Fruit fly (Drosophila melanogaster) whole organism, embryonic: ENCODE measurements around the gene CG2816.

ENCODE experiments used
- Awh ChIP-seq: fragments of 200-800 bp; sonication (Bioruptor generic); IDR thresholded peaks from 2 replicates; pipeline ENCODE4, ENCODE4 v1.3.6; 2022; ENCODE audit warnings: missing biosample characterization, missing genetic modification characterization
- CG10147 ChIP-seq: fragments of 200-800 bp; sonication (Bioruptor generic); optimal IDR thresholded peaks from 2 replicates; lab custom pipeline; 2019; ENCODE audit warnings: missing biosample characterization, mild to moderate bottlenecking, missing genetic modification characterization, moderate library complexity
- CG10565 ChIP-seq: fragments of 200-800 bp; sonication (Bioruptor generic); optimal IDR thresholded peaks from 3 replicates; lab custom pipeline; 2016; ENCODE audit warnings: missing biosample characterization, mild to moderate bottlenecking, missing genetic modification characterization
- CG10959 ChIP-seq: fragments of 200-800 bp; sonication (Bioruptor generic); IDR thresholded peaks from 2 replicates; pipeline ENCODE4 v1.3.6; 2022; ENCODE audit warnings: missing biosample characterization, missing genetic modification characterization
- CG12071 ChIP-seq: fragments of 200-800 bp; sonication (Bioruptor generic); optimal IDR thresholded peaks from 3 replicates; lab custom pipeline; 2018; ENCODE audit warnings: missing biosample characterization, mild to moderate bottlenecking, missing genetic modification characterization
- CG12659 ChIP-seq: fragments of 200-800 bp; sonication (Bioruptor generic); optimal IDR thresholded peaks from 3 replicates; lab custom pipeline; 2017; ENCODE audit warnings: mild to moderate bottlenecking, missing biosample characterization, missing genetic modification reagents, missing genetic modification characterization
- CG15696 ChIP-seq: fragments of 200-800 bp; sonication (Bioruptor generic); optimal IDR thresholded peaks from 2 replicates; lab custom pipeline; 2019; ENCODE audit warnings: missing biosample characterization, mild to moderate bottlenecking, missing genetic modification characterization, moderate library complexity
- CG1647 ChIP-seq: fragments of 200-800 bp; sonication (Bioruptor generic); optimal IDR thresholded peaks from 3 replicates; lab custom pipeline; 2016; ENCODE audit warnings: missing biosample characterization, missing genetic modification characterization
- CG17328 ChIP-seq: fragments of 200-800 bp; sonication (Bioruptor generic); IDR thresholded peaks from 2 replicates; pipeline ENCODE4 v1.3.6; 2022; ENCODE audit warnings: missing biosample characterization, missing genetic modification characterization
- CG17361 ChIP-seq: fragments of 200-800 bp; sonication (Bioruptor generic); IDR thresholded peaks from 3 replicates; pipeline ENCODE4 v1.3.6; 2022; ENCODE audit warnings: missing biosample characterization, missing genetic modification characterization
- CG1832 ChIP-seq: fragments of 200-800 bp; sonication (Bioruptor generic); optimal IDR thresholded peaks from 2 replicates; lab custom pipeline; 2017; ENCODE audit warnings: missing biosample characterization, mild to moderate bottlenecking, missing genetic modification characterization, inconsistent platforms
- CG3407 ChIP-seq: fragments of 200-800 bp; sonication (Bioruptor generic); optimal IDR thresholded peaks from 2 replicates; lab custom pipeline; 2018; ENCODE audit warnings: missing biosample characterization, mild to moderate bottlenecking, missing genetic modification characterization
- CG3726 ChIP-seq: fragments of 200-800 bp; sonication (Bioruptor generic); IDR thresholded peaks from 3 replicates; pipeline ENCODE4, ENCODE4 v1.3.6; 2022; ENCODE audit warnings: missing biosample characterization, missing genetic modification characterization
- CG3995 ChIP-seq: fragments of 200-800 bp; sonication (Bioruptor generic); optimal IDR thresholded peaks from 3 replicates; lab custom pipeline; 2016; ENCODE audit warnings: missing biosample characterization, missing genetic modification characterization
- CG4282 ChIP-seq: fragments of 200-800 bp; sonication (Bioruptor generic); optimal IDR thresholded peaks from 2 replicates; lab custom pipeline; 2016; ENCODE audit warnings: missing biosample characterization, missing genetic modification characterization
- CG4730 ChIP-seq: fragments of 200-800 bp; sonication (Bioruptor generic); IDR thresholded peaks from 2 replicates; pipeline ENCODE4 v1.3.6; 2022; ENCODE audit warnings: missing biosample characterization, missing genetic modification characterization
- CG4854 ChIP-seq: fragments of 200-800 bp; sonication (Bioruptor generic); optimal IDR thresholded peaks from 2 replicates; lab custom pipeline; 2016; ENCODE audit warnings: missing biosample characterization, missing genetic modification characterization, inconsistent platforms
- CG5245 ChIP-seq: fragments of 200-800 bp; sonication (Bioruptor generic); optimal IDR thresholded peaks from 3 replicates; lab custom pipeline; 2016; ENCODE audit warnings: missing biosample characterization, missing genetic modification characterization
- CG5953 ChIP-seq: fragments of 200-800 bp; sonication (Bioruptor generic); IDR thresholded peaks from 2 replicates; pipeline ENCODE4 v1.3.6; 2022; ENCODE audit warnings: missing biosample characterization, missing genetic modification characterization
- CG7987 ChIP-seq: fragments of 200-800 bp; sonication (Bioruptor generic); optimal IDR thresholded peaks from 2 replicates; lab custom pipeline; 2018; ENCODE audit warnings: missing biosample characterization, mild to moderate bottlenecking, missing genetic modification characterization, moderate library complexity
- CG8290 ChIP-seq, 3 experiments: fragments of 200-800 bp; sonication (Bioruptor generic); optimal IDR thresholded peaks; 2 replicates each; lab custom pipeline; 2016 to 2019; ENCODE audit warnings: missing biosample characterization in 3 of 3, missing genetic modification characterization in 3 of 3, mild to moderate bottlenecking in 2 of 3, moderate library complexity in 1 of 3
- CG8924 ChIP-seq: fragments of 200-800 bp; optimal IDR thresholded peaks from 3 replicates; lab custom pipeline; 2019; ENCODE audit warnings: missing biosample characterization, mild to moderate bottlenecking, missing genetic modification characterization, moderate library complexity
- CG8944 ChIP-seq: fragments of 200-800 bp; sonication (Bioruptor generic); optimal IDR thresholded peaks from 3 replicates; lab custom pipeline; 2016; ENCODE audit warnings: missing biosample characterization, missing genetic modification characterization
- CG9437 ChIP-seq: fragments of 200-800 bp; sonication (Bioruptor generic); optimal IDR thresholded peaks from 2 replicates; lab custom pipeline; 2018; ENCODE audit warnings: missing biosample characterization, mild to moderate bottlenecking, missing genetic modification characterization
- CHES-1-like ChIP-seq: fragments of 200-800 bp; sonication (Bioruptor generic); optimal IDR thresholded peaks from 2 replicates; lab custom pipeline; 2016; ENCODE audit warnings: missing biosample characterization, missing genetic modification characterization
- Dll ChIP-seq: fragments of 200-800 bp; sonication (Bioruptor generic); IDR thresholded peaks from 4 replicates; pipeline ENCODE4 v1.3.6; 2022; ENCODE audit warnings: missing biosample characterization, missing genetic modification characterization; ENCODE audit not compliant: partially characterized antibody
- Gug ChIP-seq: fragments of 200-800 bp; sonication (Bioruptor generic); IDR thresholded peaks from 4 replicates; pipeline ENCODE4 v1.3.6; 2022; ENCODE audit warnings: missing biosample characterization, missing genetic modification characterization
- HmgD ChIP-seq: fragments of 200-800 bp; sonication (Bioruptor generic); optimal IDR thresholded peaks from 3 replicates; lab custom pipeline; 2016; ENCODE audit warnings: missing biosample characterization, missing genetic modification characterization
- Hmx ChIP-seq: fragments of 200-800 bp; sonication (Bioruptor generic); optimal IDR thresholded peaks from 2 replicates; lab custom pipeline; 2016; ENCODE audit warnings: missing biosample characterization, missing genetic modification characterization
- Jarid2 ChIP-seq: fragments of 200-800 bp; sonication (Bioruptor generic); optimal IDR thresholded peaks from 3 replicates; lab custom pipeline; 2017; ENCODE audit warnings: mild to moderate bottlenecking, missing biosample characterization, missing genetic modification reagents, missing genetic modification characterization
- NK7.1 ChIP-seq: fragments of 200-800 bp; sonication (Bioruptor generic); optimal IDR thresholded peaks from 3 replicates; lab custom pipeline; 2016; ENCODE audit warnings: missing biosample characterization, missing genetic modification characterization
- Pdp1 ChIP-seq, 2 experiments: fragments of 200-800 bp; sonication (Bioruptor generic); optimal IDR thresholded peaks; 3 replicates each; lab custom pipeline; 2016; ENCODE audit warnings: missing biosample characterization in 2 of 2, missing genetic modification characterization in 2 of 2, mild to moderate bottlenecking in 1 of 2, moderate library complexity in 1 of 2
- TFAM ChIP-seq: fragments of 200-800 bp; sonication (Bioruptor generic); optimal IDR thresholded peaks from 2 replicates; lab custom pipeline; 2017; ENCODE audit warnings: missing biosample characterization, missing genetic modification characterization, inconsistent platforms
- aop ChIP-seq: fragments of 200-800 bp; sonication (Bioruptor generic); IDR thresholded peaks from 2 replicates; pipeline ENCODE4 v1.3.6; 2022; ENCODE audit warnings: missing biosample characterization, missing genetic modification characterization
- ap ChIP-seq: fragments of 200-800 bp; sonication (Bioruptor generic); IDR thresholded peaks from 2 replicates; pipeline ENCODE4 v1.3.6; 2022; ENCODE audit warnings: missing biosample characterization, missing genetic modification characterization
- corto ChIP-seq: fragments of 200-800 bp; sonication (Bioruptor generic); optimal IDR thresholded peaks from 2 replicates; lab custom pipeline; 2016; ENCODE audit warnings: missing biosample characterization, mild to moderate bottlenecking, missing genetic modification characterization, moderate library complexity
- esg ChIP-seq: fragments of 200-800 bp; sonication (Bioruptor generic); conservative IDR thresholded peaks from 2 replicates; pipeline ENCODE4 v1.3.6; 2022; ENCODE audit warnings: missing biosample characterization, missing genetic modification characterization
- gcm2 ChIP-seq: fragments of 200-800 bp; sonication (Bioruptor generic); optimal IDR thresholded peaks from 2 replicates; lab custom pipeline; 2016; ENCODE audit warnings: missing biosample characterization, missing genetic modification characterization
- ind ChIP-seq: fragments of 200-800 bp; sonication (Bioruptor generic); optimal IDR thresholded peaks from 3 replicates; lab custom pipeline; 2016; ENCODE audit warnings: missing biosample characterization, missing genetic modification characterization
- oc ChIP-seq: fragments of 200-800 bp; sonication (Bioruptor generic); optimal IDR thresholded peaks from 2 replicates; lab custom pipeline; 2018; ENCODE audit warnings: missing biosample characterization, mild to moderate bottlenecking, missing genetic modification characterization, moderate library complexity
- odd ChIP-seq: fragments of 200-800 bp; sonication (Bioruptor generic); optimal IDR thresholded peaks from 2 replicates; lab custom pipeline; 2017; ENCODE audit warnings: missing biosample characterization, mild to moderate bottlenecking, missing genetic modification characterization
- pan ChIP-seq, 4 experiments: fragments of >200 bp in 3 of 4; fragments of 200-800 bp in 1 of 4; sonication (Bioruptor generic) in 1 of 4; optimal IDR thresholded peaks in 3 of 4; IDR thresholded peaks in 1 of 4; 2 replicates each; pipeline versions ENCODE4 v1.3.6 to Lab custom; 2017 to 2022; ENCODE audit warnings: missing biosample characterization in 2 of 4, missing genetic modification characterization in 2 of 4, mixed read lengths in 1 of 4
- rib ChIP-seq: fragments of 200-800 bp; sonication (Bioruptor generic); IDR thresholded peaks from 2 replicates; pipeline ENCODE4 v1.3.6; 2022; ENCODE audit warnings: missing biosample characterization, missing genetic modification characterization
- scrt ChIP-seq: fragments of 200-800 bp; sonication (Bioruptor generic); optimal IDR thresholded peaks from 2 replicates; lab custom pipeline; 2018; ENCODE audit warnings: missing biosample characterization, mild to moderate bottlenecking, missing genetic modification characterization, moderate library complexity
- seq ChIP-seq: fragments of 200-800 bp; sonication (Bioruptor generic); IDR thresholded peaks from 2 replicates; pipeline ENCODE4 v1.3.6; 2022; ENCODE audit warnings: missing biosample characterization, missing genetic modification characterization
- tll ChIP-seq, 2 experiments: fragments of 200-800 bp in 1 of 2; fragments of >200 bp in 1 of 2; sonication (Bioruptor generic) in 1 of 2; optimal IDR thresholded peaks; 2 replicates each; lab custom pipeline; 2017 to 2019; ENCODE audit warnings: missing biosample characterization in 2 of 2, missing genetic modification characterization in 2 of 2, mild to moderate bottlenecking in 1 of 2, moderate library complexity in 1 of 2
- unc-4 ChIP-seq: fragments of 200-800 bp; sonication (Bioruptor generic); IDR thresholded peaks from 2 replicates; pipeline ENCODE4 v1.3.6; 2022; ENCODE audit warnings: missing biosample characterization, missing genetic modification characterization; ENCODE audit not compliant: partially characterized antibody

CG2816 gene

dm6 chr2L:3657349-3658142 is 45.9 kb upstream of the CG2816 start (continued):
- TF ChIP-seq odd (GFP tag; lab: Kevin White, UChicago) (no peak), CG7987 (GFP tag; lab: Kevin White, UChicago) (peak; percentile 75), gcm2 (GFP tag; lab: Kevin White, UChicago) (peak; percentile 18), CG12071 (no peak), ind (GFP tag; lab: Kevin White, UChicago) (peak; percentile 61), CG12659 (peak; percentile 32), CG4282 (no peak), CG10565 (no peak), Dll (GFP tag; lab: Robert Waterston, UW) (no peak), Hmx (GFP tag; lab: Kevin White, UChicago) (peak; percentile 3), Jarid2 (GFP tag; lab: Kevin White, UChicago) (no peak), CG17361 (GFP tag; lab: Robert Waterston, UW) (0 out of 3 replicates have a peak, but pooled peaks have one; percentile 47), NK7.1 (GFP tag; lab: Kevin White, UChicago) (no peak), tll (GFP tag; optimal IDR thresholded peaks at IDR 0.05; lab: Kevin White, UChicago) (no peak), CG8944 (no peak), CHES-1-like (GFP tag; lab: Kevin White, UChicago) (peak; percentile 6), Awh (GFP tag; lab: Robert Waterston, UW) (no peak), seq (peak; percentile 73; the same call in 1 of the 2 replicates), Gug (0 out of 4 replicates have a peak, but pooled peaks have one; percentile 12), CG3726 (GFP tag; lab: Robert Waterston, UW) (no peak), unc-4 (GFP tag; lab: Robert Waterston, UW) (peak; percentile 43; the same call in 1 of the 2 replicates), CG1832 (peak; percentile 73), CG4730 (peak; percentile 38; the same call in 1 of the 2 replicates), HmgD (peak; percentile 75), CG17328 (GFP tag; lab: Robert Waterston, UW) (peak; percentile 51; the same call in 1 of the 2 replicates), Pdp1 (GFP tag; optimal IDR thresholded peaks at IDR 0.05; lab: Kevin White, UChicago) (peak; percentile 50 to 74), CG8290 (GFP tag; optimal IDR thresholded peaks at IDR 0.05; lab: Kevin White, UChicago) (peak; percentile 66), CG8290 (tag; optimal IDR thresholded peaks at IDR 0.05; lab: Kevin White, UChicago) (peak in 1 of 2 experiments; percentile 87), scrt (GFP tag; lab: Kevin White, UChicago) (no peak), CG3995 (peak; percentile 61), CG4854 (GFP tag; lab: Kevin White, UChicago) (peak; percentile 67), CG9437 (GFP tag; lab: Kevin White, UChicago) (no peak), CG1647 (GFP tag; lab: Kevin White, UChicago) (peak; percentile 66), CG3407 (GFP tag; lab: Kevin White, UChicago) (no peak), aop (GFP tag; lab: Robert Waterston, UW) (no peak), esg (GFP tag; lab: Robert Waterston, UW) (no peak), CG10959 (GFP tag; lab: Robert Waterston, UW) (no peak), pan (optimal IDR thresholded peaks at IDR 0.05; lab: Kevin White, UChicago) (no peak), pan (GFP tag; optimal IDR thresholded peaks at IDR 0.05 in 1 of 2, IDR thresholded peaks at IDR 0.05 in 1 of 2) (peak in 1 of 2 experiments; percentile 35), TFAM (GFP tag; lab: Kevin White, UChicago) (no peak), rib (no peak), CG15696 (tag; lab: Kevin White, UChicago) (peak; percentile 84), CG5245 (GFP tag; lab: Kevin White, UChicago) (peak; percentile 74), CG5953 (GFP tag; lab: Robert Waterston, UW) (no peak), CG8924 (tag; lab: Kevin White, UChicago) (peak; percentile 7), corto (GFP tag; lab: Kevin White, UChicago) (no peak), CG10147 (peak; percentile 30), ap (GFP tag; lab: Robert Waterston, UW) (no peak), oc (tag; lab: Kevin White, UChicago) (peak; percentile 38)
